4 fruit fly cellular contexts compared by ENCODE assay signal in the genomic region with DNA sequence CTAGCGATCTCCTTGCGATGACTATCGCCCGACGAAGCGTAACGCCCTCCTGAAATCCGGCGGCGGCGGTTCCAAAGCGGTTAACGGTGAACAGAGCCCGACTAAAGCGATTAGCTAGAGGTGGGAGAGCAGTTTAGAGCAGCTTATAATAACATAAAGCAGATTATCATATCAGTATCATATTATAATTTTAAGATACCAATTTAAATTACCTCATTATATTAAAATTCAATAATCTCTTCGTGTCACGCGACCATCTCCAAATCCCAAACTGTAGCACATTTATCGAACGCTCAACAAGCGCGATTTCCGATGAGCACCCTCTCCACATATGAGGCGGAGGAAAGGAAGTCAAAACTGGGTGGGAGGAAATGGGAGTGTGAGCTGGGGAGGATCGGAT.
A peak's percentile ranks its signal among the peaks of the same experiment; 100 is the strongest.
TF ChIP-seq lines count a peak whose summit lies in the region.

No protein-coding gene starts in this region.

- TF ChIP-seq CTCF in whole organism, embryonic (GFP tag; optimal IDR thresholded peaks at IDR 0.05; lab: Kevin White, UChicago) = no peak

TF ChIP-seq in whole organism, embryonic, 481 proteins besides CTCF, POLR2A, EP300 and RAD21 (continues in another document):
- TF ChIP-seq ERR (GFP tag; optimal IDR thresholded peaks at IDR 0.05; lab: Kevin White, UChicago) = no peak
- no peak for TF ChIP-seq CG10274 (GFP tag; optimal IDR thresholded peaks at IDR 0.05; lab: Kevin White, UChicago)
- no peak for TF ChIP-seq Adf1 (GFP tag; IDR thresholded peaks at IDR 0.05; lab: Robert Waterston, UW)
- no peak for TF ChIP-seq pum (GFP tag; optimal IDR thresholded peaks at IDR 0.05; lab: Kevin White, UChicago)
- TF ChIP-seq CG8290 (GFP tag; optimal IDR thresholded peaks at IDR 0.05; lab: Kevin White, UChicago) = no peak
- peak in 1 of 2 experiments; percentile 12 for TF ChIP-seq CG8290 (tag; optimal IDR thresholded peaks at IDR 0.05; lab: Kevin White, UChicago)
- no peak for TF ChIP-seq Ravus (GFP tag; IDR thresholded peaks at IDR 0.05; lab: Robert Waterston, UW)
- no peak for TF ChIP-seq CHES-1-like (GFP tag; optimal IDR thresholded peaks at IDR 0.05; lab: Kevin White, UChicago)
- 0 out of 4 replicates have a peak, but pooled peaks have one; percentile 1 for TF ChIP-seq Gug (GFP tag; IDR thresholded peaks at IDR 0.05; lab: Robert Waterston, UW)
- no peak for TF ChIP-seq CG4617 (GFP tag; optimal IDR thresholded peaks at IDR 0.05; lab: Kevin White, UChicago; ENCODE audit: borderline replicate concordance)
- TF ChIP-seq tap (tag; optimal IDR thresholded peaks at IDR 0.05; lab: Kevin White, UChicago) = peak; percentile 3
- 0 out of 3 replicates have a peak, but pooled peaks have one; percentile 35 for TF ChIP-seq tgo (GFP tag; IDR thresholded peaks at IDR 0.05; lab: Robert Waterston, UW)
- TF ChIP-seq CG15696 (tag; optimal IDR thresholded peaks at IDR 0.05; lab: Kevin White, UChicago) = no peak
- no peak for TF ChIP-seq h (optimal IDR thresholded peaks at IDR 0.05; lab: Kevin White, UChicago)
- no peak for TF ChIP-seq CG1024 (GFP tag; IDR thresholded peaks at IDR 0.05; lab: Robert Waterston, UW)
- no peak for TF ChIP-seq Stat92E (GFP tag; optimal IDR thresholded peaks at IDR 0.05; lab: Kevin White, UChicago)
- no peak for TF ChIP-seq CG16815 (GFP tag; optimal IDR thresholded peaks at IDR 0.05; lab: Kevin White, UChicago)
- no peak for TF ChIP-seq CG7357 (GFP tag; IDR thresholded peaks at IDR 0.05; lab: Robert Waterston, UW)
- TF ChIP-seq CG30431 (GFP tag; optimal IDR thresholded peaks at IDR 0.05; lab: Kevin White, UChicago) = no peak
- TF ChIP-seq CG31388 (GFP tag; optimal IDR thresholded peaks at IDR 0.05; lab: Kevin White, UChicago) = no peak
- peak; percentile 46; the same call in 1 of the 2 replicates for TF ChIP-seq unc-4 (GFP tag; IDR thresholded peaks at IDR 0.05; lab: Robert Waterston, UW; ENCODE audit: partially characterized antibody)

TF ChIP-seq in whole organism, prepupa, 60 proteins besides CTCF, POLR2A, EP300 and RAD21 (continues in another document):
- TF ChIP-seq pdm3 (GFP tag; optimal IDR thresholded peaks at IDR 0.05; lab: Kevin White, UChicago) = peak; percentile 31
- TF ChIP-seq OdsH (GFP tag; optimal IDR thresholded peaks at IDR 0.05; lab: Kevin White, UChicago) = peak; percentile 7
- peak; percentile 68 for TF ChIP-seq eg (GFP tag; IDR thresholded peaks at IDR 0.05; lab: Robert Waterston, UW)
- peak; percentile 12 for TF ChIP-seq net (GFP tag; optimal IDR thresholded peaks at IDR 0.05; lab: Kevin White, UChicago)
- peak; percentile 66 for TF ChIP-seq CG15336 (GFP tag; IDR thresholded peaks at IDR 0.05; lab: Robert Waterston, UW)
- peak; percentile 36; the same call in 1 of the 2 replicates for TF ChIP-seq CG11294 (GFP tag; IDR thresholded peaks at IDR 0.05; lab: Robert Waterston, UW)
- no peak for TF ChIP-seq CG1621 (tag; optimal IDR thresholded peaks at IDR 0.05; lab: Kevin White, UChicago)
- peak; percentile 68; the same call in 2 of the 3 replicates for TF ChIP-seq CG8119 (GFP tag; IDR thresholded peaks at IDR 0.05; lab: Robert Waterston, UW)
- peak; percentile 23 for TF ChIP-seq lz (GFP tag; optimal IDR thresholded peaks at IDR 0.05; lab: Kevin White, UChicago)
- peak; percentile 29 for TF ChIP-seq CG6276 (GFP tag; optimal IDR thresholded peaks at IDR 0.05; lab: Kevin White, UChicago)
- TF ChIP-seq CG6163 (GFP tag; IDR thresholded peaks at IDR 0.05; lab: Robert Waterston, UW) = 0 out of 3 replicates have a peak, but pooled peaks have one; percentile 46
- TF ChIP-seq CG7368 (GFP tag; optimal IDR thresholded peaks at IDR 0.05; lab: Kevin White, UChicago) = peak; percentile 2
- TF ChIP-seq acj6 (GFP tag; optimal IDR thresholded peaks at IDR 0.05; lab: Kevin White, UChicago) = peak; percentile 17
- TF ChIP-seq topi (GFP tag; optimal IDR thresholded peaks at IDR 0.05; lab: Kevin White, UChicago) = no peak
- peak; percentile 6 for TF ChIP-seq Smox (GFP tag; optimal IDR thresholded peaks at IDR 0.05; lab: Kevin White, UChicago)
- TF ChIP-seq CG3919 (GFP tag; optimal IDR thresholded peaks at IDR 0.05; lab: Kevin White, UChicago) = peak; percentile 1
- TF ChIP-seq dsx (GFP tag; optimal IDR thresholded peaks at IDR 0.05; lab: Kevin White, UChicago; ENCODE audit: poor library complexity, severe bottlenecking) = no peak
- peak; percentile 38 for TF ChIP-seq esn (GFP tag; optimal IDR thresholded peaks at IDR 0.05; lab: Kevin White, UChicago)
- peak; percentile 72 for TF ChIP-seq Eip78C (GFP tag; lab: Kevin White, UChicago)
- TF ChIP-seq Sox14 (GFP tag; optimal IDR thresholded peaks at IDR 0.05; lab: Kevin White, UChicago) = no peak
- peak; percentile 28 for TF ChIP-seq Met (GFP tag; optimal IDR thresholded peaks at IDR 0.05; lab: Kevin White, UChicago)

TF ChIP-seq in whole organism, pupa, 21 proteins besides CTCF, POLR2A, EP300 and RAD21:
- peak; percentile 39 for TF ChIP-seq CG14655 (GFP tag; optimal IDR thresholded peaks at IDR 0.05; lab: Kevin White, UChicago)
- TF ChIP-seq CG32121 (GFP tag; IDR thresholded peaks at IDR 0.05; lab: Robert Waterston, UW) = peak; percentile 12; the same call in 1 of the 2 replicates
- TF ChIP-seq CG8301 (tag; optimal IDR thresholded peaks at IDR 0.05; lab: Kevin White, UChicago) = peak; percentile 22
- peak; percentile 59; the same call in 2 of the 3 replicates for TF ChIP-seq fd96Ca (GFP tag; IDR thresholded peaks at IDR 0.05; lab: Robert Waterston, UW)
- TF ChIP-seq Pif1A (GFP tag; optimal IDR thresholded peaks at IDR 0.05; lab: Kevin White, UChicago) = peak; percentile 30
- TF ChIP-seq EcR (GFP tag; optimal IDR thresholded peaks at IDR 0.05; lab: Kevin White, UChicago) = no peak
- TF ChIP-seq CG34367 (tag; optimal IDR thresholded peaks at IDR 0.05; lab: Kevin White, UChicago) = no peak
- peak; percentile 13 for TF ChIP-seq CG9948 (tag; optimal IDR thresholded peaks at IDR 0.05; lab: Kevin White, UChicago)
- peak; percentile 34; the same call in 1 of the 2 replicates for TF ChIP-seq Ets98B (GFP tag; IDR thresholded peaks at IDR 0.05; lab: Robert Waterston, UW)
- TF ChIP-seq CG10348 (GFP tag; IDR thresholded peaks at IDR 0.05; lab: Robert Waterston, UW) = no peak

TF ChIP-seq in whole organism, wandering third instar larva, 38 proteins besides CTCF, POLR2A, EP300 and RAD21:
- TF ChIP-seq h (GFP tag; optimal IDR thresholded peaks at IDR 0.05; lab: Kevin White, UChicago) = peak; percentile 11
- peak in 1 of 2 experiments; percentile 13 for TF ChIP-seq foxo (GFP tag; optimal IDR thresholded peaks at IDR 0.05; lab: Kevin White, UChicago)
- TF ChIP-seq jim (GFP tag; optimal IDR thresholded peaks at IDR 0.05; lab: Kevin White, UChicago) = no peak
